Worm (Caenorhabditis elegans) whole organism, late embryonic: ENCODE measurements around the gene smut-1.
A peak's percentile ranks its signal among the peaks of the same experiment; 100 is the strongest.
"Not testable (repeated sequence)": the region's sequence is repeated elsewhere in the genome, so short reads cannot be mapped to it uniquely, and the experiment has no call there.

Experiments used
- F13H6.1 ChIP-seq: sonication (generic microtip); optimal IDR thresholded peaks from 2 replicates; lab custom pipeline; 2016; ENCODE audit warnings: missing genetic modification characterization, missing compliant biosample characterization
- Y22D7AL.16 ChIP-seq: sonication (generic microtip); optimal IDR thresholded peaks from 2 replicates; lab custom pipeline; 2016; ENCODE audit warnings: missing genetic modification characterization, missing compliant biosample characterization
- ahr-1 ChIP-seq: sonication (generic microtip); optimal IDR thresholded peaks from 2 replicates; lab custom pipeline; 2016; ENCODE audit warnings: missing genetic modification characterization, missing compliant biosample characterization
- ama-1 ChIP-seq: fragments of 150-350 bp; optimal IDR thresholded peaks from 2 replicates; lab custom pipeline; 2014
- ceh-18 ChIP-seq: sonication (generic microtip); optimal IDR thresholded peaks from 2 replicates; lab custom pipeline; 2016; ENCODE audit warnings: missing genetic modification characterization, missing compliant biosample characterization
- ceh-19 ChIP-seq: fragments of 200-800 bp; sonication (Bioruptor generic); optimal IDR thresholded peaks from 2 replicates; lab custom pipeline; 2018; ENCODE audit warnings: mild to moderate bottlenecking, missing genetic modification characterization, missing compliant biosample characterization
- ceh-2 ChIP-seq: sonication (generic microtip); optimal IDR thresholded peaks from 2 replicates; lab custom pipeline; 2016; ENCODE audit warnings: missing genotype, missing genetic modification characterization, missing compliant biosample characterization
- ceh-24 ChIP-seq: sonication (generic microtip); optimal IDR thresholded peaks from 2 replicates; lab custom pipeline; 2016; ENCODE audit warnings: mild to moderate bottlenecking, missing genetic modification characterization, missing compliant biosample characterization
- ceh-31 ChIP-seq: sonication (generic microtip); optimal IDR thresholded peaks from 2 replicates; lab custom pipeline; 2016; ENCODE audit warnings: missing genetic modification characterization, missing compliant biosample characterization
- ceh-9 ChIP-seq: sonication (generic microtip); optimal IDR thresholded peaks from 2 replicates; lab custom pipeline; 2016; ENCODE audit warnings: mild to moderate bottlenecking, missing genetic modification characterization, inconsistent platforms, missing compliant biosample characterization
- dmd-4 ChIP-seq: sonication (generic microtip); optimal IDR thresholded peaks from 2 replicates; lab custom pipeline; 2016; ENCODE audit warnings: borderline replicate concordance, missing genetic modification characterization, missing compliant biosample characterization
- elt-2 ChIP-seq: sonication (generic microtip); optimal IDR thresholded peaks from 2 replicates; lab custom pipeline; 2016; ENCODE audit warnings: missing genetic modification reagents, missing genetic modification characterization, missing compliant biosample characterization
- ets-4 ChIP-seq: sonication (generic microtip); optimal IDR thresholded peaks from 2 replicates; lab custom pipeline; 2016; ENCODE audit warnings: missing genetic modification characterization, missing compliant biosample characterization
- fkh-10 ChIP-seq: fragments of 150-350 bp; optimal IDR thresholded peaks from 2 replicates; lab custom pipeline; 2014; ENCODE audit warnings: missing biosample characterization, missing genetic modification reagents, missing genetic modification characterization
- hlh-13 ChIP-seq: fragments of 200-800 bp; sonication (Bioruptor generic); optimal IDR thresholded peaks from 2 replicates; lab custom pipeline; 2018; ENCODE audit warnings: mild to moderate bottlenecking, missing genetic modification characterization, missing compliant biosample characterization
- hlh-15 ChIP-seq: sonication (generic microtip); optimal IDR thresholded peaks from 2 replicates; lab custom pipeline; 2016; ENCODE audit warnings: missing genetic modification characterization, missing compliant biosample characterization
- hlh-30 ChIP-seq: sonication (generic microtip); optimal IDR thresholded peaks from 2 replicates; lab custom pipeline; 2017; ENCODE audit warnings: antibody characterized with exemption, missing genetic modification characterization, missing compliant biosample characterization; ENCODE audit not compliant: insufficient read depth
- lim-6 ChIP-seq: sonication (generic microtip); optimal IDR thresholded peaks from 2 replicates; lab custom pipeline; 2016; ENCODE audit warnings: missing genetic modification characterization, missing compliant biosample characterization
- mec-3 ChIP-seq: sonication (generic microtip); optimal IDR thresholded peaks from 2 replicates; lab custom pipeline; 2016; ENCODE audit warnings: borderline replicate concordance, missing genetic modification characterization, missing compliant biosample characterization
- nfya-1 ChIP-seq: sonication (generic microtip); optimal IDR thresholded peaks from 2 replicates; lab custom pipeline; 2017; ENCODE audit warnings: missing genetic modification characterization, mild to moderate bottlenecking, missing compliant biosample characterization, antibody characterized with exemption, moderate library complexity
- nhr-11 ChIP-seq: fragments of 150-350 bp; optimal IDR thresholded peaks from 2 replicates; lab custom pipeline; 2014; ENCODE audit warnings: missing biosample characterization, missing genetic modification characterization
- pat-9 ChIP-seq: fragments of 200-800 bp; sonication (Bioruptor generic); optimal IDR thresholded peaks from 2 replicates; lab custom pipeline; 2018; ENCODE audit warnings: mild to moderate bottlenecking, missing genetic modification characterization, moderate library complexity, missing compliant biosample characterization
- pha-2 ChIP-seq: sonication (generic microtip); optimal IDR thresholded peaks from 2 replicates; lab custom pipeline; 2017; ENCODE audit warnings: mild to moderate bottlenecking, missing genetic modification characterization, missing compliant biosample characterization
- ref-2 ChIP-seq: sonication (generic microtip); optimal IDR thresholded peaks from 2 replicates; lab custom pipeline; 2016; ENCODE audit warnings: missing genetic modification characterization, missing compliant biosample characterization
- rnt-1 ChIP-seq: sonication (generic microtip); optimal IDR thresholded peaks from 2 replicates; lab custom pipeline; 2016; ENCODE audit warnings: missing genetic modification characterization, missing compliant biosample characterization
- sox-4 ChIP-seq: sonication (generic microtip); optimal IDR thresholded peaks from 2 replicates; lab custom pipeline; 2017; ENCODE audit warnings: mild to moderate bottlenecking, missing genetic modification characterization, inconsistent platforms, missing compliant biosample characterization
- syd-9 ChIP-seq: sonication (generic microtip); optimal IDR thresholded peaks from 2 replicates; lab custom pipeline; 2016; ENCODE audit warnings: mild to moderate bottlenecking, missing genetic modification characterization, moderate library complexity, missing compliant biosample characterization
- tbx-2 ChIP-seq: sonication (generic microtip); optimal IDR thresholded peaks from 2 replicates; lab custom pipeline; 2016; ENCODE audit warnings: missing genetic modification characterization, missing compliant biosample characterization
- tbx-7 ChIP-seq: sonication (generic microtip); optimal IDR thresholded peaks from 2 replicates; lab custom pipeline; 2016; ENCODE audit warnings: missing genotype, missing genetic modification characterization, missing compliant biosample characterization
- unc-3 ChIP-seq, 2 experiments: fragments of 200-800 bp in 1 of 2; sonication (Bioruptor generic) in 1 of 2; sonication (generic microtip) in 1 of 2; conservative IDR thresholded peaks in 1 of 2; optimal IDR thresholded peaks in 1 of 2; 2 replicates each; pipeline versions ENCODE4 v1.3.6 to Lab custom; 2016 to 2022; ENCODE audit warnings: missing compliant biosample characterization in 2 of 2, missing genetic modification characterization in 2 of 2, missing genetic modification reagents in 1 of 2
- unc-42 ChIP-seq: sonication (generic microtip); optimal IDR thresholded peaks from 2 replicates; lab custom pipeline; 2016; ENCODE audit warnings: missing genotype, missing genetic modification characterization, missing compliant biosample characterization
- unc-55 ChIP-seq: sonication (generic microtip); optimal IDR thresholded peaks from 2 replicates; lab custom pipeline; 2017; ENCODE audit warnings: missing biosample characterization, missing genetic modification reagents, missing genetic modification characterization
- zip-5 ChIP-seq: sonication (generic microtip); optimal IDR thresholded peaks from 2 replicates; lab custom pipeline; 2016; ENCODE audit warnings: missing genetic modification characterization, missing compliant biosample characterization

Gene smut-1

ce11 chrV:6053188-6053687 is 43.7 kb upstream of the smut-1 start, which contains the start of gene seip-1 (continued):
- TF ChIP-seq ceh-18 (tag; lab: Kevin White, UChicago) (peak; percentile 44), hlh-15 (tag; lab: Kevin White, UChicago) (no peak), tbx-2 (peak; percentile 65), pha-2 (tag; lab: Kevin White, UChicago) (no peak)

ce11 chrV:6055289-6055688 is 41.6 kb upstream of the smut-1 start, which contains the start of gene srd-20:
srd-20 (plus strand) TSS chrV:6055589.
- no peak for TF ChIP-seq ets-4 (tag; lab: Kevin White, UChicago)
- TF ChIP-seq F13H6.1 (tag; lab: Kevin White, UChicago), result no peak

- TF ChIP-seq mec-3 (tag; lab: Kevin White, UChicago) (no peak), Y22D7AL.16 (tag; lab: Kevin White, UChicago) (no peak), sox-4 (tag; lab: Kevin White, UChicago) (no peak), nhr-11 (no peak), ets-4 (tag; lab: Kevin White, UChicago) (no peak), zip-5 (tag; lab: Kevin White, UChicago) (no peak), unc-55 (GFP tag; lab: Kevin White, UChicago) (no peak), rnt-1 (tag; lab: Kevin White, UChicago) (no peak), dmd-4 (no peak)
These were observed 33.6 kb upstream of the smut-1 start, which contains the start of gene Y38A10A.2 for ce11 chrV:6063330-6063729. Y38A10A.2 (minus strand) TSS chrV:6063430.

- TF ChIP-seq hlh-30 (no peak), F13H6.1 (tag; lab: Kevin White, UChicago) (no peak), pat-9 (tag; lab: Kevin White, UChicago) (no peak), syd-9 (no peak), elt-2 (tag; lab: Kevin White, UChicago) (no peak), zip-5 (tag; lab: Kevin White, UChicago) (no peak), rnt-1 (tag; lab: Kevin White, UChicago) (no peak), lim-6 (tag; lab: Kevin White, UChicago) (no peak), dmd-4 (no peak), unc-42 (tag; lab: Kevin White, UChicago) (no peak), ahr-1 (tag; lab: Kevin White, UChicago) (no peak)
These were observed 29.8 kb upstream of the smut-1 start, which contains the start of gene srh-10 for ce11 chrV:6067112-6067511. srh-10 (minus strand) TSS chrV:6067140.

- not testable (repeated sequence) for TF ChIP-seq ceh-2 (tag; lab: Kevin White, UChicago); F13H6.1 (tag; lab: Kevin White, UChicago); syd-9
These were observed 26.9 kb upstream of the smut-1 start, which contains the start of gene fbxa-214 for ce11 chrV:6069968-6070367. fbxa-214 (minus strand) TSS chrV:6070068.

ce11 chrV:6095829-6096228 is 1.1 kb upstream of the smut-1 start, which contains the start of gene Y38A10A.7:
Y38A10A.7 (plus strand) TSS chrV:6096197.
- TF ChIP-seq ceh-19 (GFP tag; lab: Kevin White, UChicago), result no peak
- no peak for TF ChIP-seq zip-5 (tag; lab: Kevin White, UChicago)
- TF ChIP-seq hlh-30, result no peak
- no peak for TF ChIP-seq nfya-1 (tag; lab: Kevin White, UChicago)
- TF ChIP-seq ref-2 (tag; lab: Kevin White, UChicago), result no peak
- TF ChIP-seq ceh-9, result no peak
- no peak for TF ChIP-seq fkh-10 (GFP tag; lab: Kevin White, UChicago)
- no peak for TF ChIP-seq ama-1
- TF ChIP-seq unc-3 (GFP tag; conservative IDR thresholded peaks at IDR 0.05; lab: Robert Waterston, UW), result no peak
- TF ChIP-seq unc-3 (tag; optimal IDR thresholded peaks at IDR 0.05; lab: Kevin White, UChicago), result no peak
- TF ChIP-seq ceh-24 (tag; lab: Kevin White, UChicago), result no peak
- no peak for TF ChIP-seq ceh-31 (tag; lab: Kevin White, UChicago)
- TF ChIP-seq syd-9, result no peak
- no peak for TF ChIP-seq hlh-13 (GFP tag; lab: Kevin White, UChicago)
- no peak for TF ChIP-seq tbx-7
